Fruit fly (Drosophila melanogaster) whole organism, prepupa: ENCODE data around the gene mRpL13.

Source experiments
- CG10631 ChIP-seq: fragments of 200-800 bp; sonication (Bioruptor generic); optimal IDR thresholded peaks from 2 replicates; lab custom pipeline; 2016; ENCODE audit warnings: missing biosample characterization, missing genetic modification characterization
- CG10669 ChIP-seq: fragments of 200-800 bp; sonication (Bioruptor generic); optimal IDR thresholded peaks from 3 replicates; lab custom pipeline; 2018; ENCODE audit warnings: missing biosample characterization, mild to moderate bottlenecking, missing genetic modification characterization, moderate library complexity
- CG11294 ChIP-seq: fragments of 200-800 bp; sonication (Bioruptor generic); IDR thresholded peaks from 2 replicates; pipeline ENCODE4 v1.3.6; 2022; ENCODE audit warnings: missing biosample characterization, missing genetic modification characterization
- CG11762 ChIP-seq: fragments of 200-800 bp; sonication (Bioruptor generic); optimal IDR thresholded peaks from 3 replicates; lab custom pipeline; 2016; ENCODE audit warnings: missing biosample characterization, missing genetic modification characterization; ENCODE audit not compliant: insufficient read depth
- CG11902 ChIP-seq: fragments of 200-800 bp; sonication (Bioruptor generic); optimal IDR thresholded peaks from 3 replicates; lab custom pipeline; 2016; ENCODE audit warnings: missing biosample characterization, missing genetic modification characterization
- CG16779 ChIP-seq: fragments of 200-800 bp; sonication (Bioruptor generic); optimal IDR thresholded peaks from 3 replicates; lab custom pipeline; 2017; ENCODE audit warnings: missing biosample characterization, mild to moderate bottlenecking, missing genetic modification characterization
- CG3032 ChIP-seq: fragments of 200-800 bp; optimal IDR thresholded peaks from 2 replicates; lab custom pipeline; 2019; ENCODE audit warnings: missing biosample characterization, mild to moderate bottlenecking, missing genetic modification characterization, moderate library complexity
- CG31627 ChIP-seq: fragments of 200-800 bp; sonication (Bioruptor generic); optimal IDR thresholded peaks from 3 replicates; lab custom pipeline; 2016; ENCODE audit warnings: missing biosample characterization, missing genetic modification characterization
- CG3919 ChIP-seq: fragments of 200-800 bp; sonication (Bioruptor generic); optimal IDR thresholded peaks from 3 replicates; lab custom pipeline; 2016; ENCODE audit warnings: missing biosample characterization, missing genetic modification characterization
- CG4318 ChIP-seq: fragments of 200-800 bp; sonication (Bioruptor generic); optimal IDR thresholded peaks from 3 replicates; lab custom pipeline; 2017; ENCODE audit warnings: missing biosample characterization, mild to moderate bottlenecking, missing genetic modification characterization
- CG6163 ChIP-seq: fragments of 200-800 bp; sonication (Bioruptor generic); IDR thresholded peaks from 3 replicates; pipeline ENCODE4 v1.3.6; 2022; ENCODE audit warnings: missing biosample characterization, missing genetic modification characterization
- CG6276 ChIP-seq: fragments of 200-800 bp; sonication (Bioruptor generic); optimal IDR thresholded peaks from 2 replicates; lab custom pipeline; 2017; ENCODE audit warnings: missing biosample characterization, mild to moderate bottlenecking, missing genetic modification characterization
- CG6792 ChIP-seq: fragments of 200-800 bp; sonication (Bioruptor generic); optimal IDR thresholded peaks from 3 replicates; lab custom pipeline; 2016; ENCODE audit warnings: missing biosample characterization, missing genetic modification characterization
- CG6808 ChIP-seq: fragments of 200-800 bp; sonication (Bioruptor generic); optimal IDR thresholded peaks from 3 replicates; lab custom pipeline; 2017; ENCODE audit warnings: missing biosample characterization, missing genetic modification characterization, mild to moderate bottlenecking, moderate library complexity, missing genetic modification reagents
- CG6854 ChIP-seq: fragments of 200-800 bp; sonication (Bioruptor generic); optimal IDR thresholded peaks from 2 replicates; lab custom pipeline; 2017; ENCODE audit warnings: missing biosample characterization, mild to moderate bottlenecking, missing genetic modification characterization
- CG7368 ChIP-seq: fragments of 200-800 bp; sonication (Bioruptor generic); optimal IDR thresholded peaks from 3 replicates; lab custom pipeline; 2016; ENCODE audit warnings: missing biosample characterization, missing genetic modification characterization
- CG8119 ChIP-seq: fragments of 200-800 bp; sonication (Bioruptor generic); IDR thresholded peaks from 3 replicates; pipeline ENCODE4 v1.3.6; 2022; ENCODE audit warnings: missing biosample characterization, missing genetic modification characterization
- CG8319 ChIP-seq: fragments of 200-800 bp; sonication (Bioruptor generic); optimal IDR thresholded peaks from 3 replicates; lab custom pipeline; 2016; ENCODE audit warnings: missing biosample characterization, missing genetic modification characterization
- CG8632 ChIP-seq: fragments of 200-800 bp; sonication (Bioruptor generic); optimal IDR thresholded peaks from 3 replicates; lab custom pipeline; 2016; ENCODE audit warnings: missing biosample characterization, missing genetic modification characterization
- CG9139 ChIP-seq: fragments of 200-800 bp; sonication (Bioruptor generic); optimal IDR thresholded peaks from 3 replicates; lab custom pipeline; 2017; ENCODE audit warnings: missing biosample characterization, mild to moderate bottlenecking, missing genetic modification characterization
- Eip75B ChIP-seq: fragments of 200-800 bp; sonication (Bioruptor generic); optimal IDR thresholded peaks from 3 replicates; lab custom pipeline; 2016; ENCODE audit warnings: missing biosample characterization, missing genetic modification characterization
- Eip78C ChIP-seq: fragments of 200-800 bp; sonication (Bioruptor generic); peaks from one replicate; lab custom pipeline; 2016; ENCODE audit warnings: missing biosample characterization, missing genetic modification characterization
- Eip93F ChIP-seq: fragments of 200-800 bp; sonication (Bioruptor generic); optimal IDR thresholded peaks from 2 replicates; lab custom pipeline; 2016; ENCODE audit warnings: missing biosample characterization, mild to moderate bottlenecking, missing genetic modification characterization
- Ets21C ChIP-seq: fragments of 200-800 bp; sonication (Bioruptor generic); optimal IDR thresholded peaks from 3 replicates; lab custom pipeline; 2016; ENCODE audit warnings: missing biosample characterization, missing genetic modification characterization
- Hr39 ChIP-seq: fragments of 200-800 bp; sonication (Bioruptor generic); optimal IDR thresholded peaks from 2 replicates; lab custom pipeline; 2016; ENCODE audit warnings: missing biosample characterization, missing genetic modification characterization
- Lpt ChIP-seq: fragments of 200-800 bp; sonication (Bioruptor generic); optimal IDR thresholded peaks from 3 replicates; lab custom pipeline; 2016; ENCODE audit warnings: missing biosample characterization, missing genetic modification characterization
- Met ChIP-seq: fragments of 200-800 bp; sonication (Bioruptor generic); optimal IDR thresholded peaks from 3 replicates; lab custom pipeline; 2016; ENCODE audit warnings: missing biosample characterization, missing genetic modification characterization
- OdsH ChIP-seq: fragments of 200-800 bp; sonication (Bioruptor generic); optimal IDR thresholded peaks from 3 replicates; lab custom pipeline; 2016; ENCODE audit warnings: missing biosample characterization, missing genetic modification characterization
- Sox102F ChIP-seq: fragments of 200-800 bp; sonication (Bioruptor generic); optimal IDR thresholded peaks from 2 replicates; lab custom pipeline; 2016; ENCODE audit warnings: missing biosample characterization, mild to moderate bottlenecking, missing genetic modification characterization
- Sox14 ChIP-seq: fragments of 200-800 bp; sonication (Bioruptor generic); optimal IDR thresholded peaks from 3 replicates; lab custom pipeline; 2016; ENCODE audit warnings: missing biosample characterization, missing genetic modification characterization
- achi ChIP-seq: fragments of 200-800 bp; sonication (Bioruptor generic); optimal IDR thresholded peaks from 3 replicates; lab custom pipeline; 2016; ENCODE audit warnings: missing biosample characterization, missing genetic modification characterization
- acj6 ChIP-seq: fragments of 200-800 bp; sonication (Bioruptor generic); optimal IDR thresholded peaks from 3 replicates; lab custom pipeline; 2016; ENCODE audit warnings: missing biosample characterization, missing genetic modification characterization
- dsx ChIP-seq: fragments of 200-800 bp; optimal IDR thresholded peaks from 3 replicates; lab custom pipeline; 2019; ENCODE audit warnings: missing biosample characterization, mild to moderate bottlenecking, missing genetic modification characterization, moderate library complexity; ENCODE audit not compliant: poor library complexity, severe bottlenecking
- eg ChIP-seq: fragments of 200-800 bp; sonication (Bioruptor generic); IDR thresholded peaks from 3 replicates; pipeline ENCODE4 v1.3.6; 2022; ENCODE audit warnings: missing biosample characterization, missing genetic modification characterization
- esn ChIP-seq: fragments of 200-800 bp; sonication (Bioruptor generic); optimal IDR thresholded peaks from 2 replicates; lab custom pipeline; 2016; ENCODE audit warnings: missing biosample characterization, mild to moderate bottlenecking, missing genetic modification characterization, moderate library complexity
- fd85E ChIP-seq: fragments of 200-800 bp; sonication (Bioruptor generic); optimal IDR thresholded peaks from 3 replicates; lab custom pipeline; 2016; ENCODE audit warnings: missing biosample characterization, missing genetic modification characterization
- fkh ChIP-seq: fragments of 200-800 bp; sonication (Bioruptor generic); optimal IDR thresholded peaks from 3 replicates; lab custom pipeline; 2017; ENCODE audit warnings: missing biosample characterization, mild to moderate bottlenecking, missing genetic modification characterization, moderate library complexity
- lz ChIP-seq: fragments of 200-800 bp; sonication (Bioruptor generic); optimal IDR thresholded peaks from 3 replicates; lab custom pipeline; 2016; ENCODE audit warnings: missing biosample characterization, missing genetic modification characterization
- pdm3 ChIP-seq: fragments of 200-800 bp; sonication (Bioruptor generic); optimal IDR thresholded peaks from 3 replicates; lab custom pipeline; 2016; ENCODE audit warnings: missing biosample characterization, missing genetic modification characterization
- ss ChIP-seq, 2 experiments: fragments of 200-800 bp; sonication (Bioruptor generic); optimal IDR thresholded peaks; 2 replicates in 1 of 2; 3 replicates in 1 of 2; lab custom pipeline; 2017 to 2018; ENCODE audit warnings: mild to moderate bottlenecking in 2 of 2, missing biosample characterization in 2 of 2, missing genetic modification characterization in 2 of 2, moderate library complexity in 1 of 2
- svp ChIP-seq: fragments of 200-800 bp; sonication (Bioruptor generic); peaks from one replicate; lab custom pipeline; 2016; ENCODE audit warnings: missing biosample characterization, missing genetic modification characterization
- vri ChIP-seq: fragments of 200-800 bp; sonication (Bioruptor generic); optimal IDR thresholded peaks from 3 replicates; lab custom pipeline; 2016; ENCODE audit warnings: missing biosample characterization, mild to moderate bottlenecking, missing genetic modification characterization

Gene mRpL13

DNA sequence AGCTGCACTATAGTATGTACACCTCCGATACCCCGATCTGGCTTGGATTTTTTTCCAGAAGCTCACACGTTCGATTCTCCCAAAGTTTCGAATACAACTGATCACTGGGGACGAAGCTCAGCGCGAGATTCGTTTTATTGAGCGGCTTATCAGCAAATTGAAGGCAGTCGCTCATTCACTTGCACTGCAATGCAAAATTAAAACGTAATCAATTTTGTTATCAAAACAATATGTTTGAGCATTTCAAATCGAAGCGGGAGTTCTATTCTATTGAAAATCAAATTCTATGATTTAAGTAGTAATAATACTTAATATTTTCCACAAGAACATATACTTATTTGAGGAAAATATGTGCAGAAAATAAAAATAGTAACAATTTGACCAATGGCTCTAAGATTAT lies 14.6 kb downstream of the mRpL13 start, which contains the start of gene CG33120:
Gene CG33120, minus strand, starts transcription at position 101 of the 400 bp plus-strand sequence.
- no peak for TF ChIP-seq esn (GFP tag; lab: Kevin White, UChicago)
- TF ChIP-seq dsx (GFP tag; lab: Kevin White, UChicago), result no peak
- no peak for TF ChIP-seq eg (GFP tag; lab: Robert Waterston, UW)
- TF ChIP-seq OdsH (GFP tag; lab: Kevin White, UChicago), result no peak
- TF ChIP-seq CG10669 (GFP tag; lab: Kevin White, UChicago), result no peak
- no peak for TF ChIP-seq Hr39 (GFP tag; lab: Kevin White, UChicago)
- TF ChIP-seq CG9139 (GFP tag; lab: Kevin White, UChicago), result no peak
- TF ChIP-seq CG6163 (GFP tag; lab: Robert Waterston, UW), result no peak
- no peak for TF ChIP-seq CG11902 (GFP tag; lab: Kevin White, UChicago)
- no peak for TF ChIP-seq CG10631 (GFP tag; lab: Kevin White, UChicago)
- TF ChIP-seq ss (GFP tag; optimal IDR thresholded peaks at IDR 0.05; lab: Kevin White, UChicago), result no peak
- TF ChIP-seq CG3032, result no peak
- TF ChIP-seq fd85E (GFP tag; lab: Kevin White, UChicago), result no peak
- no peak for TF ChIP-seq CG6276
- TF ChIP-seq CG8632, result no peak
- no peak for TF ChIP-seq Met (GFP tag; lab: Kevin White, UChicago)
- no peak for TF ChIP-seq Sox14 (GFP tag; lab: Kevin White, UChicago)
- TF ChIP-seq CG8319 (GFP tag; lab: Kevin White, UChicago), result no peak
- no peak for TF ChIP-seq fkh (GFP tag; lab: Kevin White, UChicago)
- no peak for TF ChIP-seq Ets21C (GFP tag; lab: Kevin White, UChicago)

DNA sequence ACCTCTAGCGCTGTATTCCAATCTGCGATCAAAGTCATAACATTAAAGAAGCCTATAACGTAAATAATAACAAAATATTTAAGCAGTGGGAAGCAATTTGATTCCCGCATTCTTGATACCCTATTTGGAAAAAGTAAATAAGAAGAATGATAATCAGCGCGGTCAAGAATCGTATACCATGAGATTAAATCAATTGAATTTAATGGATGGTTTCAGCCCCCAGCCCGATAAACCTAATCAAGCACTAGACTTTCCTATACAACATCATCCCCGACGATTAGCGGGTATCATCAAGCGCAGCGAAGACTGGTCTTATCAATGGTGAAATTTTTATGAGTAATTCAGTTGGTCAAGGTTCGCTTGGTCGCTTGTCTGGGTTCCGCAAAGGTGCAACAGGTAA lies 15.5 kb downstream of the mRpL13 start:
- TF ChIP-seq lz (peak; percentile 48), Hr39 (GFP tag; lab: Kevin White, UChicago) (peak; percentile 52), vri (GFP tag; lab: Kevin White, UChicago) (peak; percentile 64), CG31627 (GFP tag; lab: Kevin White, UChicago) (peak; percentile 38), esn (GFP tag; lab: Kevin White, UChicago) (peak; percentile 62), Met (GFP tag; lab: Kevin White, UChicago) (peak; percentile 41), Sox102F (GFP tag; lab: Kevin White, UChicago) (peak; percentile 35), achi (GFP tag; lab: Kevin White, UChicago) (no peak), Eip75B (GFP tag; lab: Kevin White, UChicago) (no peak)
- TF ChIP-seq, all 60 proteins: peak for 7

DNA sequence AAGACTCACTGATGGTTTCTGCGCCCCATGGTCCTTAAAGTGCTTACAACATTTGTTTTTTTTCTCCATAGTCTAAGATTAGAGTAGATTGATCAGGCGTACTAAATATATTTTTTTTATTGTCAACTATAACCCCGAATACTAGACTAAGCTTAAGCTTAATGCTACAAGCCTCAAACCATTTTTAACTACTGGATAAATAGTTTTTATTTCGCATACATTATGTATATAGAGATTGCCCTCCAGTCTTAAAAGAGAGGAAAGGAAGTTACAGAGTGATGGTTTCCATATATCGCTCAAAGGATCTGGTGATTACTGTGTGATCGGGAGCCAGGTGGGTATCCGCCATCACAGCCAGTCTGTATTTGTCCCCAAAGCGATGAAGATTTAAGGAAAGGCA lies 17.8 kb downstream of the mRpL13 start, which contains the start of gene CG31752:
Gene CG31752, minus strand, starts transcription at position 101 of the 400 bp plus-strand sequence.
- no peak for TF ChIP-seq CG11902 (GFP tag; lab: Kevin White, UChicago)
- no peak for TF ChIP-seq dsx (GFP tag; lab: Kevin White, UChicago)
- TF ChIP-seq pdm3 (GFP tag; lab: Kevin White, UChicago), result no peak
- no peak for TF ChIP-seq OdsH (GFP tag; lab: Kevin White, UChicago)
- TF ChIP-seq acj6, result no peak
- TF ChIP-seq CG8632, result no peak
- TF ChIP-seq Met (GFP tag; lab: Kevin White, UChicago), result no peak
- TF ChIP-seq CG11762, result no peak
- no peak for TF ChIP-seq ss (GFP tag; optimal IDR thresholded peaks at IDR 0.05; lab: Kevin White, UChicago)
- no peak for TF ChIP-seq CG6792 (GFP tag; lab: Kevin White, UChicago)
- TF ChIP-seq Sox14 (GFP tag; lab: Kevin White, UChicago), result no peak
- TF ChIP-seq CG3032, result no peak

DNA sequence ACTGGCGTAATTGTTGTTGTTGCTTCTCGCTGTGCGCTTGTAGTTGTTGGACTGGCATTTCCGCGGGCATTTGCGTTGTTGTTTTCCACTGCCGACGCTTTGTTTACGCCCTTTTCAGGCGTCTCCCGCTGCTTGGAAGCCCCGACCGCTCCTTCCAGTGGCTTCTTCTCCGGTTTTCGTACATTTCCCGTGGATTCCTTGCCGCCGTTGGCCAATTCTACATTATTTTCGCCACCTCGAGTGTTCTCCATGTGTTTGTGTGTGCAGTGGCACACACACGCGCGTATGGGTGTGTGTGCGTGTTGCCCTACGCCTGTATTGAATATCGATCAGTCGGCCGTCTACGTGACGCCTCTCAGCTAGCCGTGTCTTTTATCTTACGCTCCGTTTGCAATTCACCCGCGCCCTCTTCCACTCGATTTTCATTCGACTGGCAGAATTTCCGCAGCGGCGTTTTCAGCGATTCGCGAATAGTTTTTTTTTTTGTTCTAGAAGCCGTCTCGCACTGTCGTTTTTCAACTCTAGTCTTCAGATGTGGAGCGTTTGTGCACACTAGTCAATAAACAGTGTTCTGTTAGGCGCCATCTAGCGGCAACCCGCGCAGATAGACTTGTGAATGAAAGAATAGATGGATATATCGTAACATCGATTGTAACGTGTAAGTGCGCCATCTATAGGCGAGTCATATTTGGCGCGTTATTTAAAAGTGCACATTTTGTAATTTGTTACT lies 19.7 kb downstream of the mRpL13 start, which contains the start of gene CG10600:
Gene CG10600, minus strand, starts transcription at position 537 of the 730 bp plus-strand sequence.
- no peak for TF ChIP-seq pdm3 (GFP tag; lab: Kevin White, UChicago)
- TF ChIP-seq CG31627 (GFP tag; lab: Kevin White, UChicago), result peak; percentile 85
- peak; percentile 57 for TF ChIP-seq CG6808 (GFP tag; lab: Kevin White, UChicago)
- TF ChIP-seq CG16779, result no peak
- TF ChIP-seq Eip78C (GFP tag; lab: Kevin White, UChicago), result peak; percentile 95
- TF ChIP-seq svp (GFP tag; lab: Kevin White, UChicago), result peak; percentile 91
- TF ChIP-seq CG10669 (GFP tag; lab: Kevin White, UChicago), result peak; percentile 57
- TF ChIP-seq CG8119 (GFP tag; lab: Robert Waterston, UW), result 0 out of 3 replicates have a peak, but pooled peaks have one; percentile 15
- TF ChIP-seq CG4318 (GFP tag; lab: Kevin White, UChicago), result no peak
- TF ChIP-seq Eip93F (GFP tag; lab: Kevin White, UChicago), result no peak
- no peak for TF ChIP-seq CG6854 (GFP tag; lab: Kevin White, UChicago)
- TF ChIP-seq CG3919, result peak; percentile 81
- peak; percentile 65 for TF ChIP-seq CG7368
- no peak for TF ChIP-seq Eip75B (GFP tag; lab: Kevin White, UChicago)
- TF ChIP-seq Lpt (GFP tag; lab: Kevin White, UChicago), result no peak
- 0 out of 2 replicates have a peak, but pooled peaks have one; percentile 17 for TF ChIP-seq CG11294 (GFP tag; lab: Robert Waterston, UW)
- TF ChIP-seq Hr39 (GFP tag; lab: Kevin White, UChicago), result peak; percentile 81
- TF ChIP-seq CG6276, result no peak
- no peak for TF ChIP-seq Met (GFP tag; lab: Kevin White, UChicago)
- peak; percentile 53 for TF ChIP-seq CG8319 (GFP tag; lab: Kevin White, UChicago)
- TF ChIP-seq achi (GFP tag; lab: Kevin White, UChicago), result peak; percentile 66
